Worm (Caenorhabditis elegans): ENCODE measurements around the gene srx-4.

ce11 chrV:738770-739169 lies 46.2 kb upstream of the srx-4 start, which contains the start of gene srj-24:
- TF ChIP-seq ceh-36 (tag; optimal IDR thresholded peaks at IDR 0.05) (no peak), hnd-1 (tag; optimal IDR thresholded peaks at IDR 0.05) (no peak), scrt-1 (GFP tag; IDR thresholded peaks at IDR 0.05) (no peak), ama-1 (optimal IDR thresholded peaks at IDR 0.05) (no peak), aly-1 (tag; optimal IDR thresholded peaks at IDR 0.05) (no peak), hmg-4 (GFP tag; optimal IDR thresholded peaks at IDR 0.05) (no peak)

All from whole organism, early embryonic.